Worm (Caenorhabditis elegans): Measurements from ENCODE around the gene nra-3.

The nra-3 gene

DNA sequence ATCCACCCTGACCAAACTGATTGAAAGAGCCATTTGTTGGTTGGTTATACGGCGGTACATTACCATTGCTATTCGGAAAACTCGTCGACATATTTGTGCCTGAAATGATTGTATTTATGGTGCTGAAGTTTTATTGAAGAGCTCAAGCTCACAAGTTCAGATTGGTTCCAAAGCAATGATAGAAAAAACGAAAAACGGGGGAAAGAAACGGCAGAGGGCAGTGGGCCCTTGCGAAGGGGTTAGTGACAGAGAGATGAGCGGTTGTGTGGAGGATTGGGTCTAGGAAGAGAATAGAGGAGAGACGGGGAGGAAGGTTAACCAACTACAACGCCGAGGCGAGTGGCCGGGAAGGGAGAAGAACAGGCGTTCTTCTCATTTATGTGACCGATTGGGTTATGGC lies at the start of gene nra-3:
TSS of gene nra-3 (minus strand) at position 101 of the 400 bp plus-strand sequence.
- peak; percentile 17 for TF ChIP-seq F13H6.1 (tag; optimal IDR thresholded peaks at IDR 0.05)
- TF ChIP-seq aly-2 (tag; optimal IDR thresholded peaks at IDR 0.05): no peak

DNA sequence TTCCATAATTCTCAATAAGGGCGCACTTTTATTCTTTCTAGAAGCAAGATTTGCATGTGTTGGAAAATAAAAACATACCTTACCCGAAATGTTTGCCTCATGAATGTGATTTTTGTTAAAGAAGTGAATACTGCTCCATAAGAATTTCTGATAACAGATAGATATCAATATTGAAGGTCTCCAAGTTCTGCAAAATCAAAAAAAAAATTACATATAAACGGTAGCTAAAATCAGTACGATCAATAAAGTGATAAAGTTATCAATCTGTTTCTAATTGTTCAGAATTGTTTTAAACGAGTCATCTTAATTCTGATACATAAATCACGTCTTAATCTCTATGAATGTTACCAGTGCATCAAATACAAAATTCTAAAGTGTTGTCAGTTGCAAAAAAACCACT lies 44.9 kb upstream of the nra-3 start, which contains the start of gene mgl-1:
TSS of gene mgl-1 (minus strand) at position 101 of the 400 bp plus-strand sequence.
- TF ChIP-seq nhr-23 (tag; optimal IDR thresholded peaks at IDR 0.05) (no peak), unc-62 (GFP tag; optimal IDR thresholded peaks at IDR 0.05) (no peak), gmeb-1 (tag; optimal IDR thresholded peaks at IDR 0.05) (no peak), alr-1 (tag; optimal IDR thresholded peaks at IDR 0.05) (no peak), ama-1 (optimal IDR thresholded peaks at IDR 0.05) (no peak), R02D3.7 (tag; optimal IDR thresholded peaks at IDR 0.05) (no peak), ceh-82 (tag; optimal IDR thresholded peaks at IDR 0.05) (no peak), lsy-2 (tag; optimal IDR thresholded peaks at IDR 0.05) (no peak), fos-1 (tag; optimal IDR thresholded peaks at IDR 0.05) (no peak), ceh-16 (tag; optimal IDR thresholded peaks at IDR 0.05) (no peak)

DNA sequence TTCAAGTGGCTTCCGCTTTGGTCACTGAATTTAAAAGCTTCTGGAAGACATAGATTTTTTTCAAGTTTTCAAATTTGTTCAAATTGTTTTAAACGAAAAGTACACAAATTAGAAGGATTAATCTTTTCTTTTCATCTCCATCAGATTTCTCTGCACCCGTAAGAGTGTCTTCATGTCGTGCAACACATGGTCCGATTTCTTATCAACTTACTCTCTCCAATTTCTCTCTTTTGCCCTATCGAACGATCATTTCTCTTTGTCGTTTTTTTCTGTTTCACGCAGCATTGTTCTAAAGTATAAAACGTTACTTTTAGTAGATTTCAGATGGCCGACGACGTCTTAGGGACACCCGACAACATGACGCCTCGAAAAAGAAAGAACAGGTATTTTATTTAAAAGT lies 34.0 kb upstream of the nra-3 start, which contains the start of gene pssy-1:
TSS of gene pssy-1 (plus strand) at position 318 of the 400 bp plus-strand sequence.
- TF ChIP-seq unc-55 (GFP tag; optimal IDR thresholded peaks at IDR 0.05): no peak
- peak; percentile 25 for TF ChIP-seq sma-9 (GFP tag; optimal IDR thresholded peaks at IDR 0.05)
- no peak for TF ChIP-seq sma-9 (tag; optimal IDR thresholded peaks at IDR 0.05)

DNA sequence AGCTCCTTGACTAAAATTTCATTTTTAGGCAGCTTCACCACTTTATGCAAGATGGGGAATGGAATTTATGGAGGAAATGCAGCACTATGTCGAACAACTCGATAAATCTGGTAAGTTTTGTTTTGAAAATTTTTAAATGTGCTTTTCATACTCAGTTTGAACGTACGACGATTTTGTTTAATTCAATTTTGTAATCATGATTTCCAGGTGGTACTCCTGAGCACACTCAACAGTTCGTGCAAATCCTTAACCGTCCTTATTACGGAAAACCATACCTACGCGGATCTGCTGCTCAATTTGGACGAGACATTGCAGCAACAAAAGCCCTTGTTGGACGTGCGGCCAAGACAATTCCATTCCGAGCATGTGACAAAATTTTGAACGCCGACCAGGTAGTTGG lies 31.3 kb upstream of the nra-3 start:
- no peak for TF ChIP-seq nhr-21 (tag; optimal IDR thresholded peaks at IDR 0.05)
- no peak for TF ChIP-seq ZK546.5 (tag; optimal IDR thresholded peaks at IDR 0.05)
- no peak for TF ChIP-seq ama-1 (optimal IDR thresholded peaks at IDR 0.05)
- no peak for TF ChIP-seq nhr-12 (tag; optimal IDR thresholded peaks at IDR 0.05)
- TF ChIP-seq skn-1 (tag; optimal IDR thresholded peaks at IDR 0.05): no peak
- TF ChIP-seq nhr-77 (tag; optimal IDR thresholded peaks at IDR 0.05): no peak
- TF ChIP-seq blmp-1 (tag; optimal IDR thresholded peaks at IDR 0.05; ENCODE audit: insufficient read depth): no peak
- no peak for TF ChIP-seq Y55F3AM.14 (GFP tag; optimal IDR thresholded peaks at IDR 0.05)
- TF ChIP-seq nhr-237 (tag; optimal IDR thresholded peaks at IDR 0.05): no peak
- TF ChIP-seq nhr-25 (tag; optimal IDR thresholded peaks at IDR 0.05): no peak

DNA sequence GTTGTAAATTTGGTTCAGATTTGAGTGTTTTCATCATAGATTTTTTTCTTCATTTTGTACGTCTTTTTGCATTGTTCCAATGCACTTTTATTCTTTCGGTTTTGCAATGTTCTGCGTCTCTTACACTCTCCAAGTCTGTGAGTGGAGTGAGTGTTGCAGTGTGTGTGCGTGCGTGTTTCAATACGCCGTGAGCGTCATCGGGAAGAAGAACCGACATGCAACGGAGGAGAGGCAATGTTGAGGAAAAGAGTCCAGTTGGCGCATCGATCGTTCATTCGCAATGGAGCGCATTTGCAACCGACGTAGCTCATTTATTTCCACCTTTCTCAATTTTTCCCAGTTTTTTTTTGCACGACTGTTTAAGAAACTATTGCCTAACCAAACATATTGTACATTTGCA lies 27.3 kb upstream of the nra-3 start, which contains the start of gene ZC506.1:
TSS of gene ZC506.1 (plus strand) at position 400 of the 400 bp plus-strand sequence.
- peak; percentile 55 for TF ChIP-seq nhr-11 (tag; optimal IDR thresholded peaks at IDR 0.05)
- TF ChIP-seq zag-1 (tag; optimal IDR thresholded peaks at IDR 0.05): peak; percentile 96
- TF ChIP-seq sma-3 (GFP tag; optimal IDR thresholded peaks at IDR 0.05): peak; percentile 93
- TF ChIP-seq ztf-4 (tag; optimal IDR thresholded peaks at IDR 0.05): peak; percentile 88
- peak; percentile 55 for TF ChIP-seq ama-1 (optimal IDR thresholded peaks at IDR 0.05)
- TF ChIP-seq nhr-23 (tag; optimal IDR thresholded peaks at IDR 0.05): no peak
- TF ChIP-seq nhr-6 (tag; optimal IDR thresholded peaks at IDR 0.05): peak; percentile 89
- peak; percentile 91 for TF ChIP-seq lin-13 (GFP tag; optimal IDR thresholded peaks at IDR 0.05)
- peak; percentile 78 for TF ChIP-seq nhr-21 (tag; optimal IDR thresholded peaks at IDR 0.05)
- TF ChIP-seq R02D3.7 (tag; optimal IDR thresholded peaks at IDR 0.05): no peak
- TF ChIP-seq nhr-25 (tag; optimal IDR thresholded peaks at IDR 0.05): peak; percentile 94
- TF ChIP-seq egl-27 (tag; optimal IDR thresholded peaks at IDR 0.05): peak; percentile 87
- peak; percentile 36 for TF ChIP-seq nhr-237 (tag; optimal IDR thresholded peaks at IDR 0.05)
- TF ChIP-seq crh-2 (tag; optimal IDR thresholded peaks at IDR 0.05): peak; percentile 98
- TF ChIP-seq gmeb-1 (tag; optimal IDR thresholded peaks at IDR 0.05): peak; percentile 78
- TF ChIP-seq mbf-1 (tag; optimal IDR thresholded peaks at IDR 0.05): peak; percentile 12
- TF ChIP-seq mab-5 (tag; optimal IDR thresholded peaks at IDR 0.05): peak; percentile 92
- peak; percentile 75 for TF ChIP-seq snpc-4 (tag; optimal IDR thresholded peaks at IDR 0.05)
- no peak for TF ChIP-seq lin-39 (tag; optimal IDR thresholded peaks at IDR 0.05)
- no peak for TF ChIP-seq elt-1 (tag; optimal IDR thresholded peaks at IDR 0.05)
- TF ChIP-seq ceh-16 (tag; optimal IDR thresholded peaks at IDR 0.05): peak; percentile 93
- TF ChIP-seq unc-62 (GFP tag; optimal IDR thresholded peaks at IDR 0.05): peak; percentile 61
- TF ChIP-seq lsy-2 (tag; optimal IDR thresholded peaks at IDR 0.05): peak; percentile 61 to 92
- peak; percentile 98 for TF ChIP-seq C34F6.9 (tag; optimal IDR thresholded peaks at IDR 0.05)
- peak; percentile 25 for TF ChIP-seq nhr-77 (tag; optimal IDR thresholded peaks at IDR 0.05)
- TF ChIP-seq fos-1 (tag; optimal IDR thresholded peaks at IDR 0.05): peak; percentile 96
- TF ChIP-seq nhr-10 (tag; optimal IDR thresholded peaks at IDR 0.05): no peak
- TF ChIP-seq nhr-129 (tag; optimal IDR thresholded peaks at IDR 0.05): peak; percentile 99
- peak; percentile 12 for TF ChIP-seq ceh-82 (tag; optimal IDR thresholded peaks at IDR 0.05)
- peak; percentile 98 for TF ChIP-seq F13H6.1 (tag; optimal IDR thresholded peaks at IDR 0.05)
- peak; percentile 31 for TF ChIP-seq ztf-11 (tag; optimal IDR thresholded peaks at IDR 0.05)
- peak; percentile 96 for TF ChIP-seq sma-9 (GFP tag; optimal IDR thresholded peaks at IDR 0.05)
- no peak for TF ChIP-seq sma-9 (tag; optimal IDR thresholded peaks at IDR 0.05)
- no peak for TF ChIP-seq dmd-4 (tag; optimal IDR thresholded peaks at IDR 0.05)
- peak; percentile 99 for TF ChIP-seq unc-55 (GFP tag; optimal IDR thresholded peaks at IDR 0.05)
- TF ChIP-seq alr-1 (tag; optimal IDR thresholded peaks at IDR 0.05): peak; percentile 6
- no peak for TF ChIP-seq ztf-1 (GFP tag; conservative IDR thresholded peaks at IDR 0.05)
- TF ChIP-seq skn-1 (tag; optimal IDR thresholded peaks at IDR 0.05): no peak
- peak; percentile 91 for TF ChIP-seq lin-11 (tag; optimal IDR thresholded peaks at IDR 0.05)
